Worm (Caenorhabditis elegans) whole organism, L4/young adult: ENCODE data around the gene alkb-8.

Experiments used
- dao-5 ChIP-seq: sonication (generic microtip); optimal IDR thresholded peaks from 2 replicates; lab custom pipeline; 2016; ENCODE audit warnings: missing genotype, missing genetic modification characterization, moderate library complexity, missing compliant biosample characterization
- him-1 ChIP-seq: sonication (generic microtip); optimal IDR thresholded peaks from 2 replicates; lab custom pipeline; 2016; ENCODE audit warnings: missing genotype, missing genetic modification reagents, missing genetic modification characterization, missing compliant biosample characterization

- no peak for TF ChIP-seq dao-5
- TF ChIP-seq him-1 (tag; lab: Kevin White, UChicago): no peak
These were observed 2.5 kb upstream of the alkb-8 start, which contains the start of gene dph-1 for ce11 chrIII:3706586-3706985.
